Worm (Caenorhabditis elegans) whole organism, L1 larva: ENCODE measurements around the gene W02D7.11.

Experiments used
- C04F5.9 ChIP-seq: sonication (generic microtip); optimal IDR thresholded peaks from 2 replicates; lab custom pipeline; 2016; ENCODE audit warnings: missing genetic modification characterization, missing compliant biosample characterization
- Y116A8C.19 ChIP-seq: sonication (generic microtip); optimal IDR thresholded peaks from 2 replicates; lab custom pipeline; 2016; ENCODE audit warnings: missing compliant biosample characterization, missing genetic modification characterization, borderline replicate concordance
- ama-1 ChIP-seq: fragments of 150-350 bp; optimal IDR thresholded peaks from 2 replicates; lab custom pipeline; 2014
- ceh-63 ChIP-seq: fragments of 200-800 bp; sonication (Bioruptor generic); optimal IDR thresholded peaks from 2 replicates; lab custom pipeline; 2018; ENCODE audit warnings: mild to moderate bottlenecking, missing genetic modification characterization, missing compliant biosample characterization
- efl-1 ChIP-seq, 4 experiments: fragments of 150-350 bp; optimal IDR thresholded peaks in 3 of 4; peaks in 1 of 4; 1 replicate in 1 of 4; 2 replicates in 3 of 4; lab custom pipeline; 2014; ENCODE audit warnings: missing biosample characterization in 2 of 4, missing genetic modification characterization in 2 of 4, missing genetic modification reagents in 2 of 4
- egl-27 ChIP-seq, 2 experiments: fragments of 150-350 bp in 1 of 2; sonication (generic microtip); optimal IDR thresholded peaks; 3 replicates each; lab custom pipeline; 2017 to 2018; ENCODE audit warnings: missing biosample characterization in 2 of 2, missing genetic modification characterization in 2 of 2, missing genetic modification reagents in 2 of 2
- elt-2 ChIP-seq: sonication (generic microtip); optimal IDR thresholded peaks from 2 replicates; lab custom pipeline; 2016; ENCODE audit warnings: missing genetic modification characterization, mild to moderate bottlenecking, inconsistent platforms, missing compliant biosample characterization, missing genetic modification reagents
- ets-5 ChIP-seq: fragments of 200-800 bp; sonication (Bioruptor generic); IDR thresholded peaks from 2 replicates; pipeline ENCODE4 v1.3.6; 2022; ENCODE audit warnings: missing genetic modification characterization, missing compliant biosample characterization
- fkh-4 ChIP-seq: sonication (generic microtip); optimal IDR thresholded peaks from 2 replicates; lab custom pipeline; 2016; ENCODE audit warnings: missing compliant biosample characterization, missing genetic modification characterization, borderline replicate concordance
- fkh-8 ChIP-seq: sonication (generic microtip); optimal IDR thresholded peaks from 2 replicates; lab custom pipeline; 2016; ENCODE audit warnings: mild to moderate bottlenecking, missing genetic modification characterization, missing compliant biosample characterization
- fos-1 ChIP-seq: fragments of 150-350 bp; optimal IDR thresholded peaks from 2 replicates; lab custom pipeline; 2014; ENCODE audit warnings: missing biosample characterization, missing genetic modification characterization
- grh-1 ChIP-seq: fragments of 200-800 bp; sonication (Bioruptor generic); IDR thresholded peaks from 2 replicates; pipeline ENCODE4 v1.3.6; 2022; ENCODE audit warnings: missing genetic modification reagents, missing genetic modification characterization, missing compliant biosample characterization
- hpl-2 ChIP-seq: fragments of 150-350 bp; optimal IDR thresholded peaks from 2 replicates; lab custom pipeline; 2014; ENCODE audit warnings: missing biosample characterization, missing genetic modification reagents, missing genetic modification characterization
- irx-1 ChIP-seq: sonication (generic microtip); optimal IDR thresholded peaks from 2 replicates; lab custom pipeline; 2016; ENCODE audit warnings: missing genetic modification characterization, missing compliant biosample characterization
- lin-15B ChIP-seq: fragments of 150-350 bp; sonication (generic microtip); optimal IDR thresholded peaks from 3 replicates; lab custom pipeline; 2014; ENCODE audit warnings: missing biosample characterization, missing genetic modification characterization
- lin-35 ChIP-seq, 2 experiments: fragments of 150-350 bp; optimal IDR thresholded peaks; 2 replicates each; lab custom pipeline; 2014; ENCODE audit warnings: missing biosample characterization in 2 of 2, missing genetic modification characterization in 2 of 2, missing genetic modification reagents in 2 of 2
- lir-3 ChIP-seq: sonication (generic microtip); optimal IDR thresholded peaks from 2 replicates; lab custom pipeline; 2016; ENCODE audit warnings: mild to moderate bottlenecking, missing genetic modification characterization, moderate library complexity, missing compliant biosample characterization; ENCODE audit not compliant: poor library complexity
- mab-9 ChIP-seq: fragments of 200-800 bp; sonication (Bioruptor generic); IDR thresholded peaks from 2 replicates; pipeline ENCODE4 v1.3.6; 2022; ENCODE audit warnings: missing genetic modification reagents, missing genetic modification characterization, missing compliant biosample characterization
- mep-1 ChIP-seq: fragments of 150-350 bp; optimal IDR thresholded peaks from 2 replicates; lab custom pipeline; 2014; ENCODE audit warnings: missing biosample characterization, missing genetic modification characterization
- nhr-11 ChIP-seq: fragments of 150-350 bp; optimal IDR thresholded peaks from 2 replicates; lab custom pipeline; 2014; ENCODE audit warnings: missing biosample characterization, missing genetic modification characterization
- nhr-12 ChIP-seq: sonication (generic microtip); optimal IDR thresholded peaks from 2 replicates; lab custom pipeline; 2017; ENCODE audit warnings: missing biosample characterization, missing genetic modification characterization
- nhr-237 ChIP-seq: fragments of 150-350 bp; optimal IDR thresholded peaks from 2 replicates; lab custom pipeline; 2014; ENCODE audit warnings: missing biosample characterization, missing genetic modification characterization
- nhr-76 ChIP-seq: sonication (generic microtip); optimal IDR thresholded peaks from 2 replicates; lab custom pipeline; 2017; ENCODE audit warnings: missing biosample characterization, missing genetic modification characterization
- nhr-90 ChIP-seq: sonication (generic microtip); optimal IDR thresholded peaks from 2 replicates; lab custom pipeline; 2016; ENCODE audit warnings: mild to moderate bottlenecking, missing genetic modification characterization, missing compliant biosample characterization; ENCODE audit not compliant: poor library complexity
- pax-3 ChIP-seq: fragments of 200-800 bp; sonication (Bioruptor generic); optimal IDR thresholded peaks from 2 replicates; lab custom pipeline; 2018; ENCODE audit warnings: mild to moderate bottlenecking, missing genetic modification characterization, moderate library complexity, missing compliant biosample characterization
- pqm-1 ChIP-seq: sonication (generic microtip); optimal IDR thresholded peaks from 3 replicates; lab custom pipeline; 2017; ENCODE audit warnings: missing biosample characterization, missing genetic modification characterization
- sox-4 ChIP-seq: sonication (generic microtip); optimal IDR thresholded peaks from 2 replicates; lab custom pipeline; 2016; ENCODE audit warnings: missing genetic modification characterization, missing compliant biosample characterization
- sup-37 ChIP-seq: fragments of 200-800 bp; sonication (Bioruptor generic); optimal IDR thresholded peaks from 2 replicates; lab custom pipeline; 2018; ENCODE audit warnings: mild to moderate bottlenecking, missing genetic modification characterization, missing compliant biosample characterization
- swsn-7 ChIP-seq: sonication (generic microtip); optimal IDR thresholded peaks from 2 replicates; lab custom pipeline; 2016; ENCODE audit warnings: missing genetic modification characterization, missing compliant biosample characterization
- unc-130 ChIP-seq: fragments of 150-350 bp; optimal IDR thresholded peaks from 2 replicates; lab custom pipeline; 2017; ENCODE audit warnings: missing biosample characterization, missing genetic modification characterization, inconsistent platforms
- unc-62 ChIP-seq: fragments of 150-350 bp; optimal IDR thresholded peaks from 2 replicates; lab custom pipeline; 2014; ENCODE audit warnings: missing biosample characterization, missing genetic modification reagents, missing genetic modification characterization
- vab-15 ChIP-seq: sonication (generic microtip); optimal IDR thresholded peaks from 2 replicates; lab custom pipeline; 2017; ENCODE audit warnings: missing genotype, mild to moderate bottlenecking, missing genetic modification characterization, missing compliant biosample characterization
- xbp-1 ChIP-seq: sonication (generic microtip); optimal IDR thresholded peaks from 2 replicates; lab custom pipeline; 2016; ENCODE audit warnings: missing genetic modification characterization, missing compliant biosample characterization
- zag-1 ChIP-seq: fragments of 150-350 bp; optimal IDR thresholded peaks from 2 replicates; lab custom pipeline; 2014; ENCODE audit warnings: missing biosample characterization, missing genetic modification characterization
- ztf-11 ChIP-seq, 2 experiments: sonication (generic microtip); optimal IDR thresholded peaks; 2 replicates each; lab custom pipeline; 2016 to 2017; ENCODE audit warnings: missing genetic modification characterization in 2 of 2, missing biosample characterization in 1 of 2, missing compliant biosample characterization in 1 of 2
- ztf-4 ChIP-seq: fragments of 150-350 bp; optimal IDR thresholded peaks from 2 replicates; lab custom pipeline; 2014; ENCODE audit warnings: missing biosample characterization, missing genetic modification characterization

The W02D7.11 gene

ce11 chrV:8311210-8311609 lies 6.9 kb upstream of the W02D7.11 start, which contains the start of gene W02D7.12:
TSS of gene W02D7.12 (plus strand) at chrV:8311510.
- TF ChIP-seq ztf-11 (tag; optimal IDR thresholded peaks at IDR 0.05; lab: Kevin White, UChicago) (no peak), nhr-90 (tag; lab: Kevin White, UChicago) (no peak), sup-37 (GFP tag; lab: Kevin White, UChicago) (no peak), ztf-4 (tag; lab: Kevin White, UChicago) (no peak), irx-1 (no peak), zag-1 (tag; lab: Kevin White, UChicago) (no peak), hpl-2 (GFP tag; lab: Kevin White, UChicago) (no peak), ama-1 (lab: Kevin White, UChicago) (no peak), ets-5 (GFP tag; lab: Robert Waterston, UW) (no peak), fkh-4 (tag; lab: Kevin White, UChicago) (no peak), swsn-7 (no peak), xbp-1 (no peak), lir-3 (tag; lab: Kevin White, UChicago) (no peak), grh-1 (GFP tag; lab: Robert Waterston, UW) (no peak), vab-15 (tag; lab: Kevin White, UChicago) (no peak), mep-1 (tag; lab: Kevin White, UChicago) (no peak), mab-9 (GFP tag; lab: Robert Waterston, UW) (no peak), C04F5.9 (no peak), ceh-63 (no peak), Y116A8C.19 (no peak)

DNA sequence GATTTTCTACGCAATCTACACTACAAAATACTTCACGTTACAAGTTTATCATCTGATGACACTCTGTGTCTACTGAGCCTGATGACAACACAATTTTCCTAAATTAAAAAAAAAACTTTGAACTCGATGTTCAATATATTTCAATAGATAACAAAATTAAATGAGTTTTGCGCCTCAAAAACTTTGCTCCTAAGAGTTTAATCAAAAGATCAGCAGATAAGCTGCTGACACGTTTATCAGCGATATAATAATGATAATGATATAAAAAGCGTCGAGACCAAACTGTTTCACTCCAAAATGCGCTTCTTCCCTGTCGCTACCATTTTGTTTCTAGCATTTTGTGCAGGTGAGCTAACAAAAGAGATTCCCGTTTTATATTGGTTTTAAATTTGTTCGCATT lies 3.4 kb upstream of the W02D7.11 start, which contains the start of gene clec-218:
TSS of gene clec-218 (plus strand) at position 262 of the 400 bp plus-strand sequence.
- TF ChIP-seq lin-15B (tag; lab: Kevin White, UChicago) (no peak), elt-2 (tag; lab: Kevin White, UChicago) (peak; percentile 78)

- no peak for TF ChIP-seq nhr-76
- peak; percentile 73 for TF ChIP-seq elt-2 (tag; lab: Kevin White, UChicago)
- no peak for TF ChIP-seq efl-1 (optimal IDR thresholded peaks at IDR 0.05; lab: Kevin White, UChicago)
- peak in 1 of 2 experiments; percentile 57 for TF ChIP-seq efl-1 (GFP tag; optimal IDR thresholded peaks at IDR 0.05 in 1 of 2; lab: Kevin White, UChicago)
- no peak for TF ChIP-seq nhr-237 (tag; lab: Kevin White, UChicago)
- no peak for TF ChIP-seq pqm-1 (tag; lab: Kevin White, UChicago)
- TF ChIP-seq fos-1 = no peak
- no peak for TF ChIP-seq nhr-90 (tag; lab: Kevin White, UChicago)
- no peak for TF ChIP-seq mab-9 (GFP tag; lab: Robert Waterston, UW)
- no peak for TF ChIP-seq unc-130 (tag; lab: Kevin White, UChicago)
- TF ChIP-seq fkh-8 (tag; lab: Kevin White, UChicago) = no peak
- peak in 1 of 2 experiments; percentile 23 for TF ChIP-seq lin-35 (GFP tag; optimal IDR thresholded peaks at IDR 0.05; lab: Kevin White, UChicago)
- no peak for TF ChIP-seq pax-3 (tag; lab: Kevin White, UChicago)
These were observed 2.7 kb upstream of the W02D7.11 start for ce11 chrV:8307013-8307412.

ce11 chrV:8306366-8306765 lies 2.1 kb upstream of the W02D7.11 start, which contains the start of gene W02D7.8:
TSS of gene W02D7.8 (minus strand) at chrV:8306466.
- no peak for TF ChIP-seq fkh-4 (tag; lab: Kevin White, UChicago)
- no peak for TF ChIP-seq nhr-12 (tag; lab: Kevin White, UChicago)
- no peak for TF ChIP-seq xbp-1
- TF ChIP-seq fkh-8 (tag; lab: Kevin White, UChicago) = no peak
- TF ChIP-seq nhr-76 = no peak
- TF ChIP-seq C04F5.9 = no peak
- TF ChIP-seq nhr-11 (tag; lab: Kevin White, UChicago) = no peak
- TF ChIP-seq sox-4 = no peak
- no peak for TF ChIP-seq egl-27 (tag; optimal IDR thresholded peaks at IDR 0.05; lab: Kevin White, UChicago)
- no peak for TF ChIP-seq nhr-90 (tag; lab: Kevin White, UChicago)
- TF ChIP-seq unc-62 = no peak
